Worm (Caenorhabditis elegans): Measurements from ENCODE around the gene myrf-1.

DNA sequence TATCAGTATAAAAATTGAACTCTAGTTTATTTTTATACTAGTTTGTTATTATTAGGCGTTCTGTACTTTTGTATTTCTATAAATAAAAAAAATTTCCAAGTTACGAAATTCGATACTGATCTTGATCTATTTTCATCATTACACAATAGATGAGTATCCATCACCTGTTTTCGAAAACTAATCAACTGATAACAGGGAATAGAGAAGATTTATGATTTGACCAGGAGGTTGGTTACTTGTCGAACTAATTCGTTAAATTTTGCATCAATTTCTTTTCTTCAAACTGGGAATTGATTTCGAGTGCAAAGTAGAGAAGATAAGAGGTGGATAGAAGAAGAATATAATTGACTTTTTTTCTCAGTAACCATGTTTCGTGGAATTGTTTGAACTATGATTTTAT, 13.1 kb upstream of the myrf-1 start:
- TF ChIP-seq ama-1 (optimal IDR thresholded peaks at IDR 0.05) = no peak
- no peak for TF ChIP-seq tbx-37 (GFP tag; conservative IDR thresholded peaks at IDR 0.05)

All from whole organism, early embryonic.